Worm (Caenorhabditis elegans) whole organism, L4 larva: ENCODE data around the gene srx-85.
A peak's percentile ranks its signal among the peaks of the same experiment; 100 is the strongest.

Source experiments
- D1046.2 ChIP-seq: fragments of 200-800 bp; sonication (Bioruptor generic); IDR thresholded peaks from 2 replicates; pipeline ENCODE4 v1.3.6; 2022; ENCODE audit warnings: missing genetic modification characterization, missing compliant biosample characterization
- F10B5.3 ChIP-seq: sonication (generic microtip); optimal IDR thresholded peaks from 2 replicates; lab custom pipeline; 2016; ENCODE audit warnings: mild to moderate bottlenecking, missing genetic modification characterization, missing compliant biosample characterization
- F37D6.2 ChIP-seq: sonication (generic microtip); optimal IDR thresholded peaks from 2 replicates; lab custom pipeline; 2016; ENCODE audit warnings: mild to moderate bottlenecking, missing genetic modification characterization, missing compliant biosample characterization
- F49E8.2 ChIP-seq: sonication (generic microtip); optimal IDR thresholded peaks from 2 replicates; lab custom pipeline; 2016; ENCODE audit warnings: missing compliant biosample characterization, mild to moderate bottlenecking, missing genetic modification characterization, borderline replicate concordance
- Y48G9A.11 ChIP-seq: fragments of 200-800 bp; sonication (Bioruptor generic); IDR thresholded peaks from 2 replicates; pipeline ENCODE4 v1.3.6; 2022; ENCODE audit warnings: missing genetic modification reagents, missing genetic modification characterization, missing compliant biosample characterization
- ZK546.5 ChIP-seq, 2 experiments: sonication (generic microtip); optimal IDR thresholded peaks; 2 replicates each; lab custom pipeline; 2017; ENCODE audit warnings: missing biosample characterization in 2 of 2, missing genetic modification characterization in 2 of 2
- ama-1 ChIP-seq: fragments of 150-350 bp; optimal IDR thresholded peaks from 2 replicates; lab custom pipeline; 2014; ENCODE audit warnings: inconsistent platforms, mixed read lengths
- ceh-20 ChIP-seq: fragments of 200-800 bp; sonication (Bioruptor generic); IDR thresholded peaks from 2 replicates; pipeline ENCODE4 v1.3.6; 2022; ENCODE audit warnings: missing genetic modification reagents, missing genetic modification characterization, missing compliant biosample characterization
- ceh-32 ChIP-seq: sonication (generic microtip); optimal IDR thresholded peaks from 2 replicates; lab custom pipeline; 2016; ENCODE audit warnings: mild to moderate bottlenecking, missing genetic modification characterization, missing compliant biosample characterization; ENCODE audit not compliant: poor library complexity
- ctbp-1 ChIP-seq: fragments of 200-800 bp; sonication (Bioruptor generic); IDR thresholded peaks from 2 replicates; pipeline ENCODE4 v1.3.6; 2022; ENCODE audit warnings: missing genetic modification reagents, missing genetic modification characterization, missing compliant biosample characterization
- daf-19 ChIP-seq: fragments of 200-800 bp; sonication (Bioruptor generic); conservative IDR thresholded peaks from 2 replicates; pipeline ENCODE4 v1.3.6; 2022; ENCODE audit warnings: missing genetic modification characterization, missing compliant biosample characterization
- dmd-6 ChIP-seq: fragments of 200-800 bp; sonication (Bioruptor generic); IDR thresholded peaks from 2 replicates; pipeline ENCODE4 v1.3.6; 2022; ENCODE audit warnings: missing genetic modification reagents, missing genetic modification characterization, missing compliant biosample characterization
- dve-1 ChIP-seq: sonication (generic microtip); optimal IDR thresholded peaks from 2 replicates; lab custom pipeline; 2017; ENCODE audit warnings: antibody characterized with exemption, mild to moderate bottlenecking, missing genetic modification characterization, missing compliant biosample characterization; ENCODE audit not compliant: insufficient read depth
- egl-43 ChIP-seq: fragments of 200-800 bp; sonication (Bioruptor generic); IDR thresholded peaks from 2 replicates; pipeline ENCODE4 v1.3.6; 2022; ENCODE audit warnings: missing genetic modification reagents, missing genetic modification characterization, missing compliant biosample characterization
- fos-1 ChIP-seq: fragments of 150-350 bp; optimal IDR thresholded peaks from 2 replicates; lab custom pipeline; 2014; ENCODE audit warnings: missing biosample characterization, missing genetic modification characterization
- hlh-30 ChIP-seq: sonication (generic microtip); optimal IDR thresholded peaks from 2 replicates; lab custom pipeline; 2017; ENCODE audit warnings: antibody characterized with exemption, mild to moderate bottlenecking, missing genetic modification characterization, missing compliant biosample characterization; ENCODE audit not compliant: insufficient read depth
- hmg-1.1 ChIP-seq: fragments of 200-800 bp; sonication (Bioruptor generic); IDR thresholded peaks from 2 replicates; pipeline ENCODE4 v1.3.6; 2022; ENCODE audit warnings: missing genetic modification reagents, missing genetic modification characterization, missing compliant biosample characterization
- jun-1 ChIP-seq: fragments of 150-350 bp; optimal IDR thresholded peaks from 2 replicates; lab custom pipeline; 2014; ENCODE audit warnings: missing biosample characterization, missing genetic modification reagents, missing genetic modification characterization
- lim-7 ChIP-seq: fragments of 200-800 bp; sonication (Bioruptor generic); IDR thresholded peaks from 2 replicates; pipeline ENCODE4 v1.3.6; 2022; ENCODE audit warnings: missing genetic modification characterization, missing compliant biosample characterization
- lin-1 ChIP-seq: fragments of 200-800 bp; sonication (Bioruptor generic); IDR thresholded peaks from 2 replicates; pipeline ENCODE4 v1.3.6; 2022; ENCODE audit warnings: missing genetic modification reagents, missing genetic modification characterization, missing compliant biosample characterization
- lin-29 ChIP-seq: fragments of 200-800 bp; sonication (Bioruptor generic); IDR thresholded peaks from 2 replicates; pipeline ENCODE4 v1.3.6; 2022; ENCODE audit warnings: missing genetic modification reagents, missing genetic modification characterization, missing compliant biosample characterization
- lin-38 ChIP-seq: fragments of 200-800 bp; sonication (Bioruptor generic); IDR thresholded peaks from 2 replicates; pipeline ENCODE4 v1.3.6; 2022; ENCODE audit warnings: missing genetic modification reagents, missing genetic modification characterization, missing compliant biosample characterization
- lsy-2 ChIP-seq, 2 experiments: fragments of 150-350 bp in 1 of 2; sonication (generic microtip) in 1 of 2; optimal IDR thresholded peaks; 2 replicates each; lab custom pipeline; 2014 to 2017; ENCODE audit warnings: missing biosample characterization in 2 of 2, missing genetic modification characterization in 2 of 2
- mdt-29 ChIP-seq: fragments of 200-800 bp; sonication (Bioruptor generic); IDR thresholded peaks from 2 replicates; pipeline ENCODE4 v1.3.6; 2022; ENCODE audit warnings: missing genetic modification reagents, missing genetic modification characterization, missing compliant biosample characterization
- mep-1 ChIP-seq: fragments of 150-350 bp; sonication (generic microtip); optimal IDR thresholded peaks from 3 replicates; lab custom pipeline; 2014; ENCODE audit warnings: missing biosample characterization, missing genetic modification characterization
- mxl-3 ChIP-seq: fragments of 200-800 bp; sonication (Bioruptor generic); optimal IDR thresholded peaks from 2 replicates; lab custom pipeline; 2018; ENCODE audit warnings: mild to moderate bottlenecking, missing genetic modification characterization, missing compliant biosample characterization
- nhr-10 ChIP-seq: fragments of 150-350 bp; optimal IDR thresholded peaks from 2 replicates; lab custom pipeline; 2014; ENCODE audit warnings: missing biosample characterization, missing genetic modification characterization
- nhr-11 ChIP-seq: fragments of 150-350 bp; optimal IDR thresholded peaks from 2 replicates; lab custom pipeline; 2014; ENCODE audit warnings: missing biosample characterization, missing genetic modification characterization
- nhr-42 ChIP-seq: fragments of 200-800 bp; sonication (Bioruptor generic); IDR thresholded peaks from 2 replicates; pipeline ENCODE4 v1.3.6; 2022; ENCODE audit warnings: missing genetic modification characterization, missing compliant biosample characterization
- nhr-48 ChIP-seq: sonication (generic microtip); optimal IDR thresholded peaks from 2 replicates; lab custom pipeline; 2016; ENCODE audit warnings: mild to moderate bottlenecking, missing genetic modification characterization, missing compliant biosample characterization
- nhr-76 ChIP-seq: fragments of 150-350 bp; optimal IDR thresholded peaks from 2 replicates; lab custom pipeline; 2014; ENCODE audit warnings: missing biosample characterization, missing genetic modification characterization
- pha-4 ChIP-seq, 2 experiments: fragments of 150-350 bp in 1 of 2; fragments of 200-800 bp in 1 of 2; sonication (Bioruptor generic) in 1 of 2; IDR thresholded peaks in 1 of 2; optimal IDR thresholded peaks in 1 of 2; 2 replicates each; pipeline versions ENCODE4 v1.3.6 to Lab custom; 2014 to 2022; ENCODE audit warnings: missing genetic modification characterization in 2 of 2, missing genetic modification reagents in 2 of 2, missing biosample characterization in 1 of 2, missing compliant biosample characterization in 1 of 2
- php-3 ChIP-seq: fragments of 200-800 bp; sonication (Bioruptor generic); IDR thresholded peaks from 2 replicates; pipeline ENCODE4 v1.3.6; 2022; ENCODE audit warnings: missing genetic modification reagents, missing genetic modification characterization, missing compliant biosample characterization
- pqm-1 ChIP-seq: sonication (generic microtip); optimal IDR thresholded peaks from 2 replicates; lab custom pipeline; 2017; ENCODE audit warnings: missing biosample characterization, missing genetic modification characterization
- rbr-2 ChIP-seq: sonication (generic microtip); optimal IDR thresholded peaks from 2 replicates; lab custom pipeline; 2016; ENCODE audit warnings: missing genotype, missing genetic modification characterization, missing compliant biosample characterization
- saeg-2 ChIP-seq: fragments of 200-800 bp; sonication (Bioruptor generic); IDR thresholded peaks from 2 replicates; pipeline ENCODE4 v1.3.6; 2022; ENCODE audit warnings: missing genetic modification reagents, missing genetic modification characterization, missing compliant biosample characterization
- sdz-12 ChIP-seq: fragments of 200-800 bp; sonication (Bioruptor generic); optimal IDR thresholded peaks from 2 replicates; lab custom pipeline; 2018; ENCODE audit warnings: mild to moderate bottlenecking, missing genetic modification characterization, missing compliant biosample characterization
- skn-1 ChIP-seq: fragments of 150-350 bp; optimal IDR thresholded peaks from 2 replicates; lab custom pipeline; 2014; ENCODE audit warnings: missing biosample characterization, missing genetic modification characterization
- snpc-1.2 ChIP-seq: fragments of 200-800 bp; sonication (Bioruptor generic); IDR thresholded peaks from 2 replicates; pipeline ENCODE4 v1.3.6; 2022; ENCODE audit warnings: missing genetic modification reagents, missing genetic modification characterization, missing compliant biosample characterization
- snpc-4 ChIP-seq: fragments of 150-350 bp; optimal IDR thresholded peaks from 2 replicates; lab custom pipeline; 2014; ENCODE audit warnings: missing biosample characterization, missing genetic modification characterization
- spr-3 ChIP-seq: fragments of 200-800 bp; sonication (Bioruptor generic); optimal IDR thresholded peaks from 2 replicates; lab custom pipeline; 2018; ENCODE audit warnings: mild to moderate bottlenecking, missing genetic modification characterization, missing compliant biosample characterization
- tag-97 ChIP-seq: fragments of 200-800 bp; sonication (Bioruptor generic); IDR thresholded peaks from 2 replicates; pipeline ENCODE4 v1.3.6; 2022; ENCODE audit warnings: missing genetic modification characterization, missing compliant biosample characterization
- zfp-3 ChIP-seq: fragments of 200-800 bp; sonication (Bioruptor generic); conservative IDR thresholded peaks from 2 replicates; pipeline ENCODE4 v1.3.6; 2022; ENCODE audit warnings: missing genetic modification reagents, missing genetic modification characterization, missing compliant biosample characterization
- zip-2 ChIP-seq: fragments of 150-350 bp; optimal IDR thresholded peaks from 2 replicates; lab custom pipeline; 2014; ENCODE audit warnings: missing biosample characterization, missing genetic modification characterization
- ztf-7 ChIP-seq: fragments of 150-350 bp; optimal IDR thresholded peaks from 2 replicates; lab custom pipeline; 2014; ENCODE audit warnings: missing biosample characterization, missing genetic modification characterization

srx-85 gene

DNA sequence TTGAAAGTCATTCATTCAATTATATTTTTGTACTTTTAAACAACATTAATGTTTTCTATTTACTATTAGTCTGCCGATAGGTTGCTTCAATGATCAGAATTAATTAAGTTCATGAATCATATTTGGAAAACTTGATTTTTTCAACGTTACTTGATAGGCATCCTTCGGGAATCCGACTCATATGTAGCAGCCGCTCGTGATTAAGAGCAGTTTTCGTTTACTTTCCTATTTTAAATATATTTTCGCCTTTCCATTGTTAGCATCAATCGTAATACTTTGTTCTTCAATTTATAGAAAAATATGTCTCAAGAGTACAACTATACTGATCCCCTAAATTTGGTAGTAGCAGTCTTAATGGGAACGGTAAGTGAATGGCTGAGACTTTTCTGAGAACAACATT is 28.3 kb downstream of the srx-85 start, which contains the start of gene srx-90:
srx-90 (plus strand) TSS at position 301 of the 400 bp plus-strand sequence.
- TF ChIP-seq lsy-2 (tag; optimal IDR thresholded peaks at IDR 0.05; lab: Kevin White, UChicago), result no peak
- no peak for TF ChIP-seq mep-1 (tag; lab: Kevin White, UChicago)
- no peak for TF ChIP-seq sdz-12
- no peak for TF ChIP-seq hlh-30 (tag; lab: Kevin White, UChicago)
- no peak for TF ChIP-seq pha-4 (GFP tag; IDR thresholded peaks at IDR 0.05; lab: Robert Waterston, UW)
- no peak for TF ChIP-seq pha-4 (tag; optimal IDR thresholded peaks at IDR 0.05; lab: Kevin White, UChicago)
- TF ChIP-seq pqm-1 (tag; lab: Kevin White, UChicago), result no peak
- TF ChIP-seq ZK546.5 (tag; optimal IDR thresholded peaks at IDR 0.05; lab: Kevin White, UChicago), result no peak
- no peak for TF ChIP-seq ceh-32 (tag; lab: Kevin White, UChicago)
- no peak for TF ChIP-seq dmd-6 (GFP tag; lab: Robert Waterston, UW)
- TF ChIP-seq php-3 (GFP tag; lab: Robert Waterston, UW), result no peak
- TF ChIP-seq dve-1, result no peak
- TF ChIP-seq ceh-20 (GFP tag; lab: Robert Waterston, UW), result no peak
- TF ChIP-seq zip-2 (tag; lab: Kevin White, UChicago), result no peak
- TF ChIP-seq ctbp-1 (GFP tag; lab: Robert Waterston, UW), result no peak
- TF ChIP-seq Y48G9A.11 (GFP tag; lab: Robert Waterston, UW), result no peak

DNA sequence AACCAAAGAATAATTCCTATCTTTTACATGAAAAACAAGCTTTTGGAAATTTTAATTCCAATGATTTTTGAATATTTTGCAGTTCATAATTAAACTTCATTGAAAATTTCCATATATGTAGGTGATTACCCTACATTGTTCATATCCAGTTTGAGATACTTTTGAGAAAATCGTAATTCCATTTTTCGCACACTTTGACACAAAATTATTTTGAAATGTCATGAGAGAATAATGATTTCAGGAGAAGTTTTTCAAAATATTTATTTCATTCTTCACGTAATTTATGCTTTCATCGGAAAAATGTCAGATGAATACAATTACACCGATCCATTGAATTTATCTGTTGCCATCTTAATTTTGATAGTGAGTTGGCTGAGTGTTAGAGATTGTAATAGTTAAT is 30.7 kb downstream of the srx-85 start, which contains the start of gene srx-88:
srx-88 (plus strand) TSS at position 301 of the 400 bp plus-strand sequence.
- no peak for TF ChIP-seq mdt-29 (GFP tag; lab: Robert Waterston, UW)
- no peak for TF ChIP-seq F10B5.3 (tag; lab: Kevin White, UChicago)
- no peak for TF ChIP-seq ama-1
- no peak for TF ChIP-seq lin-38
- no peak for TF ChIP-seq zfp-3
- no peak for TF ChIP-seq saeg-2
- no peak for TF ChIP-seq fos-1 (tag; lab: Kevin White, UChicago)
- TF ChIP-seq lin-1, result no peak
- TF ChIP-seq nhr-42 (GFP tag; lab: Robert Waterston, UW), result no peak
- no peak for TF ChIP-seq daf-19
- no peak for TF ChIP-seq jun-1 (tag; lab: Kevin White, UChicago)
- TF ChIP-seq hmg-1.1 (GFP tag; lab: Robert Waterston, UW), result no peak
- TF ChIP-seq spr-3 (GFP tag; lab: Kevin White, UChicago), result no peak
- TF ChIP-seq egl-43 (GFP tag; lab: Robert Waterston, UW), result no peak

DNA sequence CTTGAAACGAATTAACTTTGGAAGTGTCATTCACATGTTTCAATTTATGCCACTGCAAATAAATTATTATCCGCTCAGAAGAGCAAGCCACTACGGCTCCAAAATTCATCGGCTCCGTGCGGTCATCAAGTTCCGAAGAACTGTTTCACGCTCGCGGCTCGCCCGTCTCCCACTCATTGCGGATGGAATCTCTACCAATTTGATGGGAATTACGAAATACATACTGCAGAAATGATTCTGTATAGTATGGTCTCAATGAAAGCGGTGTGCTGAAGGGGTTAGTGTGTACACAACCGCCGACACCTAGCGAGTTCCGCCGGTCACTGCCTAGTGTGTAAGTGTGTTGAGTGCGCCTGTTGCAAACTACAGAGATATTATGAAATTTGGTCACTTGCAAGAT is 32.6 kb downstream of the srx-85 start:
- peak; percentile 36 for TF ChIP-seq mxl-3 (GFP tag; lab: Kevin White, UChicago)
- peak; percentile 73 for TF ChIP-seq F49E8.2 (tag; lab: Kevin White, UChicago)
- 0 out of 2 replicates have a peak, but pooled peaks have one; percentile 25 for TF ChIP-seq saeg-2
- TF ChIP-seq snpc-4, result peak; percentile 83
- TF ChIP-seq ztf-7 (tag; lab: Kevin White, UChicago), result peak; percentile 2
- no peak for TF ChIP-seq tag-97 (GFP tag; lab: Robert Waterston, UW)
- TF ChIP-seq nhr-76, result no peak
- 0 out of 2 replicates have a peak, but pooled peaks have one; percentile 34 for TF ChIP-seq pha-4 (GFP tag; IDR thresholded peaks at IDR 0.05; lab: Robert Waterston, UW)
- no peak for TF ChIP-seq pha-4 (tag; optimal IDR thresholded peaks at IDR 0.05; lab: Kevin White, UChicago)
- TF ChIP-seq, all 104 proteins: peak for 6

DNA sequence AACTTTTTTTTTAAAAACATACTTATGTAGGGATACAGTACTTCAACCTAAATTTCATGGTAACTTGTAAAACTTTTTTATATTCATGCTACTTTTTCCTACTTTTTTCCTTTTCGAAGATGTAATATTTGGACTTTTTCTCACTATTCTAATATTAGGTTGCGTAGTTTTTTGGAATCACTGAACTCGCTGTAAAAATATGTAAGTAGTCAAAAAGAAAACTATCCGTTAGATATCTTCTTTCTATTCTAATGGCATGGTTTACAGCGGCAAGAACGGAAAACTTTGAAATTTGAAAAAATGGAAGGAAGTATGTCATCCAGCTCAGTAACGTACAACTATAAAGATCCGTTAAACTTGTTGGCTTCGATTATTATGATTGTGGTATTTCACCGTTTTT is 37.0 kb downstream of the srx-85 start, which contains the start of gene srx-82:
srx-82 (plus strand) TSS at position 301 of the 400 bp plus-strand sequence.
- TF ChIP-seq ctbp-1 (GFP tag; lab: Robert Waterston, UW), result no peak
- no peak for TF ChIP-seq nhr-10
- TF ChIP-seq snpc-1.2 (GFP tag; lab: Robert Waterston, UW), result no peak
- TF ChIP-seq hlh-30 (tag; lab: Kevin White, UChicago), result no peak
- no peak for TF ChIP-seq daf-19
- no peak for TF ChIP-seq F37D6.2 (tag; lab: Kevin White, UChicago)
- no peak for TF ChIP-seq zip-2 (tag; lab: Kevin White, UChicago)
- no peak for TF ChIP-seq nhr-48 (tag; lab: Kevin White, UChicago)
- no peak for TF ChIP-seq rbr-2 (tag; lab: Kevin White, UChicago)
- no peak for TF ChIP-seq D1046.2 (GFP tag; lab: Robert Waterston, UW)
- no peak for TF ChIP-seq php-3 (GFP tag; lab: Robert Waterston, UW)
- TF ChIP-seq lim-7 (GFP tag; lab: Robert Waterston, UW), result no peak
- no peak for TF ChIP-seq dve-1
- TF ChIP-seq nhr-11 (tag; lab: Kevin White, UChicago), result no peak
- TF ChIP-seq sdz-12, result no peak
- TF ChIP-seq lin-29, result no peak
- no peak for TF ChIP-seq skn-1 (tag; lab: Kevin White, UChicago)
- no peak for TF ChIP-seq lin-38
- no peak for TF ChIP-seq ztf-7 (tag; lab: Kevin White, UChicago)
